Worm (Caenorhabditis elegans) whole organism, L2 larva: ENCODE data around the gene F09C6.16.

Experiments
- aly-2 ChIP-seq: fragments of 150-350 bp; optimal IDR thresholded peaks from 2 replicates; lab custom pipeline; 2014; ENCODE audit warnings: missing biosample characterization, missing genetic modification characterization
- ceh-82 ChIP-seq: fragments of 150-350 bp; optimal IDR thresholded peaks from 2 replicates; lab custom pipeline; 2014; ENCODE audit warnings: missing biosample characterization, missing genetic modification characterization
- fos-1 ChIP-seq: fragments of 150-350 bp; optimal IDR thresholded peaks from 2 replicates; lab custom pipeline; 2014; ENCODE audit warnings: missing biosample characterization, missing genetic modification characterization

DNA sequence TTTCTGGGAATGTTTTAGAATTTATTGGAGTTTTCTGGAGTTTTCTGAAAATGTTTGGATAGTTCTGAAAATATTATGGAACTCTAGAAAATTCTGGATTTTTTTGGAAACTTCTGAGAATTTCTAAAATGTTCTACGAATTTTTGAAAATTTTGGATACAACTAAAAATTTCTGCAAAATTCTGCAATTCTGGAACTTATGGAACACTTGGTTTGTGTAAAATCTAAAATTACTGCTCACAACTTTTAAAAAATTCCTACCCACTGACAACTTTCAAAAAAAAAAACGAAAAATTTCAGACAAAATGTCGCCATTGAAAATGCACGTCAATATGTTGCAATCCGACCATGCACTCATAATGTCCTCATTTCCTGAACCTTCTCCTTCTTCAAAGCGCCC lies 5.2 kb downstream of the F09C6.16 start, which contains the start of gene nhr-262:
- no peak for TF ChIP-seq ceh-82 (tag; lab: Kevin White, UChicago)
- no peak for TF ChIP-seq aly-2 (tag; lab: Kevin White, UChicago)
- no peak for TF ChIP-seq fos-1 (tag; lab: Kevin White, UChicago)
